Fruit fly (Drosophila melanogaster) whole organism, embryonic: ENCODE measurements around the gene CG45049.

ENCODE experiments used
- B-H1 ChIP-seq: fragments of 200-800 bp; sonication (Bioruptor generic); IDR thresholded peaks from 3 replicates; pipeline ENCODE4 v1.3.6; 2022; ENCODE audit warnings: missing biosample characterization, missing genetic modification characterization
- BEAF-32 ChIP-seq: fragments of 200-800 bp; sonication (Bioruptor generic); optimal IDR thresholded peaks from 3 replicates; lab custom pipeline; 2017; ENCODE audit warnings: missing biosample characterization, missing genetic modification characterization, mild to moderate bottlenecking, moderate library complexity, missing genetic modification reagents
- Bteb2 ChIP-seq: fragments of 200-800 bp; sonication (Bioruptor generic); optimal IDR thresholded peaks from 2 replicates; lab custom pipeline; 2016; ENCODE audit warnings: missing biosample characterization, missing genetic modification characterization
- CG10431 ChIP-seq: fragments of 200-800 bp; sonication (Bioruptor generic); optimal IDR thresholded peaks from 3 replicates; lab custom pipeline; 2018; ENCODE audit warnings: missing biosample characterization, mild to moderate bottlenecking, missing genetic modification characterization
- CG10654 ChIP-seq: fragments of 200-800 bp; sonication (Bioruptor generic); optimal IDR thresholded peaks from 2 replicates; lab custom pipeline; 2016; ENCODE audit warnings: missing biosample characterization, missing genetic modification characterization
- CG14441 ChIP-seq: fragments of 200-800 bp; sonication (Bioruptor generic); IDR thresholded peaks from 2 replicates; pipeline ENCODE4 v1.3.6; 2022; ENCODE audit warnings: missing biosample characterization, missing genetic modification characterization
- CG15073 ChIP-seq: fragments of 200-800 bp; sonication (Bioruptor generic); optimal IDR thresholded peaks from 2 replicates; lab custom pipeline; 2016; ENCODE audit warnings: missing biosample characterization, missing genetic modification characterization
- CG1602 ChIP-seq: fragments of 200-800 bp; sonication (Bioruptor generic); optimal IDR thresholded peaks from 3 replicates; lab custom pipeline; 2016; ENCODE audit warnings: missing biosample characterization, missing genetic modification characterization
- CG16815 ChIP-seq: fragments of 200-800 bp; sonication (Bioruptor generic); optimal IDR thresholded peaks from 3 replicates; lab custom pipeline; 2017; ENCODE audit warnings: missing biosample characterization, mild to moderate bottlenecking, missing genetic modification characterization
- CG18011 ChIP-seq: fragments of 200-800 bp; sonication (Bioruptor generic); optimal IDR thresholded peaks from 2 replicates; lab custom pipeline; 2017; ENCODE audit warnings: missing biosample characterization, missing genetic modification characterization, mild to moderate bottlenecking, moderate library complexity, missing genotype
- CG2712 ChIP-seq: fragments of 200-800 bp; optimal IDR thresholded peaks from 3 replicates; lab custom pipeline; 2019; ENCODE audit warnings: missing biosample characterization, mild to moderate bottlenecking, missing genetic modification characterization, moderate library complexity
- CG30431 ChIP-seq: fragments of 200-800 bp; sonication (Bioruptor generic); optimal IDR thresholded peaks from 2 replicates; lab custom pipeline; 2017; ENCODE audit warnings: missing biosample characterization, missing genetic modification characterization
- CG31388 ChIP-seq: fragments of 200-800 bp; sonication (Bioruptor generic); optimal IDR thresholded peaks from 2 replicates; lab custom pipeline; 2016; ENCODE audit warnings: missing biosample characterization, missing genetic modification characterization
- CG33213 ChIP-seq: fragments of 200-800 bp; sonication (Bioruptor generic); optimal IDR thresholded peaks from 3 replicates; lab custom pipeline; 2016; ENCODE audit warnings: missing biosample characterization, missing genetic modification characterization
- CG34376 ChIP-seq: fragments of 200-800 bp; sonication (Bioruptor generic); optimal IDR thresholded peaks from 2 replicates; lab custom pipeline; 2018; ENCODE audit warnings: missing biosample characterization, mild to moderate bottlenecking, missing genetic modification characterization
- CG4404 ChIP-seq: fragments of 200-800 bp; sonication (Bioruptor generic); IDR thresholded peaks from 2 replicates; pipeline ENCODE4 v1.3.6; 2022; ENCODE audit warnings: missing biosample characterization, missing genetic modification characterization
- CG4424 ChIP-seq: fragments of 200-800 bp; sonication (Bioruptor generic); optimal IDR thresholded peaks from 3 replicates; lab custom pipeline; 2016; ENCODE audit warnings: missing biosample characterization, missing genetic modification characterization
- CG4820 ChIP-seq: fragments of 200-800 bp; sonication (Bioruptor generic); optimal IDR thresholded peaks from 3 replicates; lab custom pipeline; 2016; ENCODE audit warnings: missing biosample characterization, missing genetic modification characterization
- CG8388 ChIP-seq: fragments of 200-800 bp; sonication (Bioruptor generic); optimal IDR thresholded peaks from 2 replicates; lab custom pipeline; 2019; ENCODE audit warnings: missing biosample characterization, mild to moderate bottlenecking, missing genetic modification characterization, moderate library complexity
- D19B ChIP-seq: fragments of 200-800 bp; sonication (Bioruptor generic); optimal IDR thresholded peaks from 2 replicates; lab custom pipeline; 2017; ENCODE audit warnings: missing biosample characterization, mild to moderate bottlenecking, missing genetic modification characterization
- Doc3 ChIP-seq: fragments of 200-800 bp; sonication (Bioruptor generic); IDR thresholded peaks from 3 replicates; pipeline ENCODE4 v1.3.6; 2022; ENCODE audit warnings: missing biosample characterization, missing genetic modification characterization; ENCODE audit not compliant: partially characterized antibody
- Dref ChIP-seq: fragments of 200-800 bp; sonication (Bioruptor generic); IDR thresholded peaks from 2 replicates; pipeline ENCODE4 v1.3.6; 2022; ENCODE audit warnings: missing biosample characterization, missing genetic modification characterization
- HLH54F ChIP-seq: fragments of 200-800 bp; sonication (Bioruptor generic); optimal IDR thresholded peaks from 3 replicates; lab custom pipeline; 2016; ENCODE audit warnings: missing biosample characterization, missing genetic modification characterization
- Hmr ChIP-seq: fragments of 200-800 bp; sonication (Bioruptor generic); optimal IDR thresholded peaks from 3 replicates; lab custom pipeline; 2017; ENCODE audit warnings: mild to moderate bottlenecking, missing biosample characterization, missing genetic modification reagents, missing genetic modification characterization
- Hmx ChIP-seq: fragments of 200-800 bp; sonication (Bioruptor generic); optimal IDR thresholded peaks from 2 replicates; lab custom pipeline; 2016; ENCODE audit warnings: missing biosample characterization, missing genetic modification characterization
- Mes4 ChIP-seq: fragments of 200-800 bp; sonication (Bioruptor generic); optimal IDR thresholded peaks from 2 replicates; lab custom pipeline; 2016; ENCODE audit warnings: missing biosample characterization, missing genetic modification characterization
- Mrtf ChIP-seq: fragments of 200-800 bp; sonication (Bioruptor generic); IDR thresholded peaks from 3 replicates; pipeline ENCODE4 v1.3.6; 2022; ENCODE audit warnings: missing biosample characterization, missing genetic modification characterization
- NC2α ChIP-seq: fragments of 200-800 bp; sonication (Bioruptor generic); optimal IDR thresholded peaks from 2 replicates; lab custom pipeline; 2016; ENCODE audit warnings: missing biosample characterization, missing genetic modification characterization
- NfI ChIP-seq: fragments of 200-800 bp; sonication (Bioruptor generic); optimal IDR thresholded peaks from 3 replicates; lab custom pipeline; 2018; ENCODE audit warnings: missing biosample characterization, mild to moderate bottlenecking, missing genetic modification characterization, moderate library complexity
- Six4 ChIP-seq: fragments of 200-800 bp; sonication (Bioruptor generic); optimal IDR thresholded peaks from 2 replicates; lab custom pipeline; 2016; ENCODE audit warnings: missing biosample characterization, missing genetic modification characterization
- az2 ChIP-seq: fragments of 200-800 bp; sonication (Bioruptor generic); optimal IDR thresholded peaks from 3 replicates; lab custom pipeline; 2016; ENCODE audit warnings: missing biosample characterization, missing genetic modification characterization
- chn ChIP-seq: fragments of 200-800 bp; sonication (Bioruptor generic); optimal IDR thresholded peaks from 2 replicates; lab custom pipeline; 2016; ENCODE audit warnings: missing biosample characterization, missing genetic modification characterization
- crc ChIP-seq: fragments of 200-800 bp; sonication (Bioruptor generic); optimal IDR thresholded peaks from 2 replicates; lab custom pipeline; 2016; ENCODE audit warnings: missing biosample characterization, missing genetic modification characterization
- disco-r ChIP-seq: fragments of 200-800 bp; sonication (Bioruptor generic); optimal IDR thresholded peaks from 2 replicates; lab custom pipeline; 2016; ENCODE audit warnings: missing biosample characterization, missing genetic modification characterization
- dysf ChIP-seq: fragments of 200-800 bp; sonication (Bioruptor generic); IDR thresholded peaks from 3 replicates; pipeline ENCODE4 v1.3.6; 2022; ENCODE audit warnings: missing biosample characterization, missing genetic modification characterization
- en ChIP-seq: fragments of 200-800 bp; sonication (Bioruptor generic); optimal IDR thresholded peaks from 2 replicates; lab custom pipeline; 2016; ENCODE audit warnings: missing biosample characterization, missing genetic modification characterization
- exex ChIP-seq: fragments of 200-800 bp; sonication (Bioruptor generic); optimal IDR thresholded peaks from 4 replicates; lab custom pipeline; 2018; ENCODE audit warnings: missing biosample characterization, mild to moderate bottlenecking, missing genetic modification characterization, moderate library complexity
- fru ChIP-seq: fragments of >200 bp; optimal IDR thresholded peaks from 2 replicates; lab custom pipeline; 2017
- grau ChIP-seq: fragments of 200-800 bp; optimal IDR thresholded peaks from 3 replicates; lab custom pipeline; 2019; ENCODE audit warnings: missing biosample characterization, mild to moderate bottlenecking, missing genetic modification characterization, moderate library complexity
- maf-S ChIP-seq: fragments of 200-800 bp; sonication (Bioruptor generic); optimal IDR thresholded peaks from 2 replicates; lab custom pipeline; 2016; ENCODE audit warnings: missing biosample characterization, missing genetic modification characterization
- mam ChIP-seq: fragments of 200-800 bp; sonication (Bioruptor generic); optimal IDR thresholded peaks from 3 replicates; lab custom pipeline; 2016; ENCODE audit warnings: missing biosample characterization, missing genetic modification characterization
- mld ChIP-seq: fragments of 200-800 bp; sonication (Bioruptor generic); IDR thresholded peaks from 3 replicates; pipeline ENCODE4 v1.3.6; 2022; ENCODE audit warnings: missing biosample characterization, missing genetic modification characterization; ENCODE audit not compliant: partially characterized antibody
- oc ChIP-seq: fragments of 200-800 bp; sonication (Bioruptor generic); optimal IDR thresholded peaks from 2 replicates; lab custom pipeline; 2018; ENCODE audit warnings: missing biosample characterization, mild to moderate bottlenecking, missing genetic modification characterization, moderate library complexity
- phol ChIP-seq: fragments of 200-800 bp; sonication (Bioruptor generic); optimal IDR thresholded peaks from 3 replicates; lab custom pipeline; 2018; ENCODE audit warnings: missing biosample characterization, mild to moderate bottlenecking, missing genetic modification characterization, moderate library complexity
- psq ChIP-seq: fragments of 200-800 bp; sonication (Bioruptor generic); optimal IDR thresholded peaks from 2 replicates; lab custom pipeline; 2017; ENCODE audit warnings: missing biosample characterization, missing genetic modification characterization
- scrt ChIP-seq: fragments of 200-800 bp; sonication (Bioruptor generic); optimal IDR thresholded peaks from 2 replicates; lab custom pipeline; 2018; ENCODE audit warnings: missing biosample characterization, mild to moderate bottlenecking, missing genetic modification characterization, moderate library complexity
- sima ChIP-seq: fragments of 200-800 bp; sonication (Bioruptor generic); optimal IDR thresholded peaks from 2 replicates; lab custom pipeline; 2016; ENCODE audit warnings: missing biosample characterization, missing genetic modification characterization
- slbo ChIP-seq: fragments of 200-800 bp; sonication (Bioruptor generic); IDR thresholded peaks from 2 replicates; pipeline ENCODE4 v1.3.6; 2022; ENCODE audit warnings: missing biosample characterization, missing genetic modification characterization
- stwl ChIP-seq: fragments of 200-800 bp; sonication (Bioruptor generic); optimal IDR thresholded peaks from 3 replicates; lab custom pipeline; 2018; ENCODE audit warnings: missing biosample characterization, mild to moderate bottlenecking, missing genetic modification characterization, moderate library complexity
- sug ChIP-seq: fragments of 200-800 bp; optimal IDR thresholded peaks from 2 replicates; lab custom pipeline; 2019; ENCODE audit warnings: missing biosample characterization, mild to moderate bottlenecking, missing genetic modification characterization, moderate library complexity
- unpg ChIP-seq: fragments of 200-800 bp; sonication (Bioruptor generic); optimal IDR thresholded peaks from 3 replicates; lab custom pipeline; 2018; ENCODE audit warnings: missing biosample characterization, mild to moderate bottlenecking, missing genetic modification characterization, moderate library complexity
- zfh1 ChIP-seq: fragments of 200-800 bp; sonication (Bioruptor generic); IDR thresholded peaks from 3 replicates; pipeline ENCODE4 v1.3.6; 2022; ENCODE audit warnings: missing biosample characterization, missing genetic modification characterization

The CG45049 gene

DNA sequence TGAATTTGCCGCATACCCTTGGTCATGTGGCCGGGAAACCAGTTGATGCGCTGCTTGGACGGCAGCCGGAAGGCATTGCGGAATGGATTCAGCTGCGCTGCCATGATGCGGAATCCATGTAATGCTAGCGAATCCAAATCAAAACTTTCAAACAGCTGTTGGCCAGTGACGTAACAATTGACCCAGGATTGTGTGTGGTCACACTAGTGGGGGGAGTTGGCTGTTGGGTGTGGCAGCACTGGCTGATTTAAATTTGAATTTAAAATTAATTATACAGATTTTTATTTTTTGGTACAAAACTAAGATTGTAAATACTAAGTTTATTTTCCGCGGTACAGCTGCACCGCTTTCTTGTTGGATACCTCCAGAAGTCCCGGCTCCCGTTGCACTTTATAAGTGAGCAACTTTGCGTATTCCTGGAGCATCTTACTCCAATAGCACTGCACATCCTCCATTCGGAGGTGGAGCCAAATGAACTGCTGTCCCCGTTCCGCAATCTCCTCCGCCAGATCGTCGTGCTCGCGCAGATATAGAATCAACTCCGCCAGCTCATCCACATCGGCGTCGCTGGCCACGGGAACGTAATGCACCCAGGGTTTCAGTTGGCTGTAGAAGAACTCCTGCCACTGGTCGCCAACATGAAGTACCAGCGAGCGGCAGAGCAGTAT, 20.8 kb downstream of the CG45049 start, which contains the start of gene CG17141 (continued):
- no peak for TF ChIP-seq CG31388 (GFP tag; lab: Kevin White, UChicago)
- no peak for TF ChIP-seq crc (GFP tag; lab: Kevin White, UChicago)
- no peak for TF ChIP-seq CG16815 (GFP tag; lab: Kevin White, UChicago)
- TF ChIP-seq NfI (GFP tag; lab: Kevin White, UChicago), result no peak
- no peak for TF ChIP-seq Six4 (GFP tag; lab: Kevin White, UChicago)
- no peak for TF ChIP-seq CG15073 (GFP tag; lab: Kevin White, UChicago)
- no peak for TF ChIP-seq Mrtf (GFP tag; lab: Robert Waterston, UW)
- no peak for TF ChIP-seq B-H1 (GFP tag; lab: Robert Waterston, UW)
- TF ChIP-seq CG4424 (GFP tag; lab: Kevin White, UChicago), result no peak
- TF ChIP-seq CG2712 (tag; lab: Kevin White, UChicago), result no peak
- no peak for TF ChIP-seq Hmx
- no peak for TF ChIP-seq sug (tag; lab: Kevin White, UChicago)
- peak; percentile 38; the same call in 1 of the 2 replicates for TF ChIP-seq Dref (GFP tag; lab: Robert Waterston, UW)
- TF ChIP-seq psq, result no peak
- TF ChIP-seq slbo (GFP tag; lab: Robert Waterston, UW), result no peak
- TF ChIP-seq HLH54F (GFP tag; lab: Kevin White, UChicago), result no peak
- TF ChIP-seq CG30431 (GFP tag; lab: Kevin White, UChicago), result no peak
- no peak for TF ChIP-seq mam
- no peak for TF ChIP-seq CG33213 (GFP tag; lab: Kevin White, UChicago)
- no peak for TF ChIP-seq Doc3
- TF ChIP-seq CG8388 (GFP tag; lab: Kevin White, UChicago), result no peak
- TF ChIP-seq scrt (GFP tag; lab: Kevin White, UChicago), result no peak
- peak; percentile 26 for TF ChIP-seq stwl (tag; lab: Kevin White, UChicago)
- TF ChIP-seq CG10431, result peak; percentile 9
- TF ChIP-seq CG14441, result no peak
- no peak for TF ChIP-seq unpg (GFP tag; lab: Kevin White, UChicago)
- peak; percentile 39 for TF ChIP-seq BEAF-32 (GFP tag; lab: Kevin White, UChicago)
- no peak for TF ChIP-seq sima
- TF ChIP-seq mld (GFP tag; lab: Robert Waterston, UW), result no peak
- no peak for TF ChIP-seq disco-r (GFP tag; lab: Kevin White, UChicago)
- no peak for TF ChIP-seq dysf (GFP tag; lab: Robert Waterston, UW)
- no peak for TF ChIP-seq Mes4 (GFP tag; lab: Kevin White, UChicago)
- TF ChIP-seq CG1602 (GFP tag; lab: Kevin White, UChicago), result no peak
- TF ChIP-seq D19B (GFP tag; lab: Kevin White, UChicago), result no peak
- TF ChIP-seq CG4404 (GFP tag; lab: Robert Waterston, UW), result no peak
- no peak for TF ChIP-seq CG10654 (GFP tag; lab: Kevin White, UChicago)
- TF ChIP-seq NC2α (GFP tag; lab: Kevin White, UChicago), result no peak
- no peak for TF ChIP-seq fru (lab: Kevin White, UChicago)
- TF ChIP-seq phol, result peak; percentile 32
- TF ChIP-seq exex (tag; lab: Kevin White, UChicago), result no peak
- no peak for TF ChIP-seq CG34376 (GFP tag; lab: Kevin White, UChicago)
- TF ChIP-seq Bteb2, result no peak
- TF ChIP-seq grau (tag; lab: Kevin White, UChicago), result no peak
- no peak for TF ChIP-seq CG4820
- no peak for TF ChIP-seq oc
- no peak for TF ChIP-seq maf-S (GFP tag; lab: Kevin White, UChicago)
- no peak for TF ChIP-seq az2
- no peak for TF ChIP-seq CG18011 (GFP tag; lab: Kevin White, UChicago)
- no peak for TF ChIP-seq zfh1 (GFP tag; lab: Robert Waterston, UW)
- TF ChIP-seq Hmr (GFP tag; lab: Kevin White, UChicago), result no peak
- TF ChIP-seq chn (GFP tag; lab: Kevin White, UChicago), result no peak
- no peak for TF ChIP-seq en (GFP tag; lab: Kevin White, UChicago)
